Fruit fly (Drosophila melanogaster) whole organism: Measurements from ENCODE around the gene CG43886.

ENCODE experiments used
- CG8478 ChIP-seq: fragments of >200 bp; optimal IDR thresholded peaks from 2 replicates; lab custom pipeline; 2018; ENCODE audit warnings: inconsistent platforms
- pan ChIP-seq: fragments of >200 bp; optimal IDR thresholded peaks from 2 replicates; lab custom pipeline; 2017
- usp ChIP-seq: fragments of >200 bp; optimal IDR thresholded peaks from 2 replicates; lab custom pipeline; 2017; ENCODE audit warnings: missing biosample characterization, missing genetic modification characterization, mixed read lengths

dm6 chr3L:8186627-8187396 is 27.2 kb upstream of the CG43886 start, which contains the start of the genes ERR and Atg18a:
- TF ChIP-seq usp (no peak), pan (lab: Kevin White, UChicago) (no peak), CG8478 (lab: Kevin White, UChicago) (no peak)
